Worm (Caenorhabditis elegans) whole organism, L4 larva: ENCODE measurements around the gene sec-16A.1.

Experiments
- Y105C5A.15 ChIP-seq: fragments of 200-800 bp; sonication (Bioruptor generic); IDR thresholded peaks from 2 replicates; pipeline ENCODE4 v1.3.6; 2022; ENCODE audit warnings: missing genetic modification characterization, missing compliant biosample characterization
- egl-27 ChIP-seq: sonication (generic microtip); optimal IDR thresholded peaks from 3 replicates; lab custom pipeline; 2017; ENCODE audit warnings: missing biosample characterization, missing genetic modification reagents, missing genetic modification characterization
- lim-7 ChIP-seq: fragments of 200-800 bp; sonication (Bioruptor generic); IDR thresholded peaks from 2 replicates; pipeline ENCODE4 v1.3.6; 2022; ENCODE audit warnings: missing genetic modification characterization, missing compliant biosample characterization
- lin-38 ChIP-seq: fragments of 200-800 bp; sonication (Bioruptor generic); IDR thresholded peaks from 2 replicates; pipeline ENCODE4 v1.3.6; 2022; ENCODE audit warnings: missing genetic modification reagents, missing genetic modification characterization, missing compliant biosample characterization
- nhr-111 ChIP-seq: fragments of 200-800 bp; sonication (Bioruptor generic); optimal IDR thresholded peaks from 2 replicates; lab custom pipeline; 2018; ENCODE audit warnings: mild to moderate bottlenecking, missing genetic modification characterization, missing compliant biosample characterization
- nhr-237 ChIP-seq: sonication (generic microtip); optimal IDR thresholded peaks from 2 replicates; lab custom pipeline; 2017; ENCODE audit warnings: missing biosample characterization, missing genetic modification characterization
- nhr-6 ChIP-seq: fragments of 150-350 bp; optimal IDR thresholded peaks from 2 replicates; lab custom pipeline; 2014; ENCODE audit warnings: missing biosample characterization, missing genetic modification characterization
- zfp-2 ChIP-seq: sonication (generic microtip); optimal IDR thresholded peaks from 2 replicates; lab custom pipeline; 2016; ENCODE audit warnings: mild to moderate bottlenecking, missing genetic modification characterization, missing compliant biosample characterization

DNA sequence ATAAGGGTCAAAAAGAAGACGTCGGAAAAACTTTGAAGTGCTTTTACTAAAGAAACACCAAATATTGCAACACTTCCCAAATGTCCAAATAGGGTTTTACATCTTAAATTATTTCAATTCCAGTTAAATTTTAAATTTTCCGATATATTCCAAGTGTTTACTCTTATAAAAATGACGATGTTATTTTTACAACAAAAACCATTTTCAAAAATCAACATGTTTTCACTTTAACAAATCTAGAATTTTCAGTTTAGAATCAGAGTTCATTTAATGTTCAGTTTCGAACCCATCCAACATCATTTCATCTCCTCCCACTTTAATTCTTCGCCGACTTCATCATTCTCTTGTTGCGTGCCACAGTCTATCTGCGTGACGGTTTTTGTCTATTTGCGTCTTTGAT is 22.0 kb upstream of the sec-16A.1 start, which contains the start of gene dos-1:
- TF ChIP-seq egl-27 (no peak), nhr-6 (tag; lab: Kevin White, UChicago) (no peak), zfp-2 (tag; lab: Kevin White, UChicago) (no peak), nhr-237 (tag; lab: Kevin White, UChicago) (no peak), nhr-111 (GFP tag; lab: Kevin White, UChicago) (no peak), lin-38 (no peak), Y105C5A.15 (GFP tag; lab: Robert Waterston, UW) (no peak), lim-7 (no peak)
